Worm (Caenorhabditis elegans) whole organism, L4 larva: ENCODE results near the gene vamp-8.
A peak's percentile ranks its signal among the peaks of the same experiment; 100 is the strongest.

Source experiments
- D1046.2 ChIP-seq: fragments of 200-800 bp; sonication (Bioruptor generic); IDR thresholded peaks from 2 replicates; pipeline ENCODE4 v1.3.6; 2022; ENCODE audit warnings: missing genetic modification characterization, missing compliant biosample characterization
- F10B5.3 ChIP-seq: sonication (generic microtip); optimal IDR thresholded peaks from 2 replicates; lab custom pipeline; 2016; ENCODE audit warnings: mild to moderate bottlenecking, missing genetic modification characterization, missing compliant biosample characterization
- F26F4.8 ChIP-seq: fragments of 200-800 bp; sonication (Bioruptor generic); conservative IDR thresholded peaks from 2 replicates; pipeline ENCODE4 v1.3.6; 2022; ENCODE audit warnings: missing genetic modification characterization, missing compliant biosample characterization
- F37D6.2 ChIP-seq: sonication (generic microtip); optimal IDR thresholded peaks from 2 replicates; lab custom pipeline; 2016; ENCODE audit warnings: mild to moderate bottlenecking, missing genetic modification characterization, missing compliant biosample characterization
- F49E8.2 ChIP-seq: sonication (generic microtip); optimal IDR thresholded peaks from 2 replicates; lab custom pipeline; 2016; ENCODE audit warnings: missing compliant biosample characterization, mild to moderate bottlenecking, missing genetic modification characterization, borderline replicate concordance
- R02D3.7 ChIP-seq: fragments of 150-350 bp; sonication (generic microtip); optimal IDR thresholded peaks from 3 replicates; lab custom pipeline; 2014; ENCODE audit warnings: missing biosample characterization, missing genetic modification characterization
- T26A8.4 ChIP-seq: fragments of 200-800 bp; sonication (Bioruptor generic); IDR thresholded peaks from 2 replicates; pipeline ENCODE4 v1.3.6; 2022; ENCODE audit warnings: missing genetic modification characterization, missing compliant biosample characterization
- Y105C5A.15 ChIP-seq: fragments of 200-800 bp; sonication (Bioruptor generic); IDR thresholded peaks from 2 replicates; pipeline ENCODE4 v1.3.6; 2022; ENCODE audit warnings: missing genetic modification characterization, missing compliant biosample characterization
- Y75B8A.6 ChIP-seq: fragments of 200-800 bp; sonication (Bioruptor generic); IDR thresholded peaks from 2 replicates; pipeline ENCODE4 v1.3.6; 2022; ENCODE audit warnings: missing genetic modification reagents, missing genetic modification characterization, missing compliant biosample characterization
- ZK337.2 ChIP-seq: fragments of 200-800 bp; sonication (Bioruptor generic); IDR thresholded peaks from 2 replicates; pipeline ENCODE4 v1.3.6; 2022; ENCODE audit warnings: missing genetic modification reagents, missing genetic modification characterization, missing compliant biosample characterization
- aha-1 ChIP-seq: fragments of 150-350 bp; peaks from one replicate; lab custom pipeline; 2014; ENCODE audit warnings: missing biosample characterization, missing genetic modification characterization
- aly-2 ChIP-seq: sonication (generic microtip); optimal IDR thresholded peaks from 2 replicates; lab custom pipeline; 2018; ENCODE audit warnings: missing biosample characterization, missing genetic modification characterization
- ceh-28 ChIP-seq: fragments of 150-350 bp; optimal IDR thresholded peaks from 2 replicates; lab custom pipeline; 2014; ENCODE audit warnings: missing biosample characterization, missing genetic modification reagents, missing genetic modification characterization
- ceh-44 ChIP-seq: fragments of 200-800 bp; sonication (Bioruptor generic); IDR thresholded peaks from 2 replicates; pipeline ENCODE4 v1.3.6; 2022; ENCODE audit warnings: missing genetic modification reagents, missing genetic modification characterization, missing compliant biosample characterization
- ces-1 ChIP-seq: fragments of 150-350 bp; sonication (generic microtip); optimal IDR thresholded peaks from 4 replicates; lab custom pipeline; 2014; ENCODE audit warnings: missing biosample characterization, missing genetic modification reagents, missing genetic modification characterization
- ctbp-1 ChIP-seq: fragments of 200-800 bp; sonication (Bioruptor generic); IDR thresholded peaks from 2 replicates; pipeline ENCODE4 v1.3.6; 2022; ENCODE audit warnings: missing genetic modification reagents, missing genetic modification characterization, missing compliant biosample characterization
- daf-19 ChIP-seq: fragments of 200-800 bp; sonication (Bioruptor generic); conservative IDR thresholded peaks from 2 replicates; pipeline ENCODE4 v1.3.6; 2022; ENCODE audit warnings: missing genetic modification characterization, missing compliant biosample characterization
- dmd-8 ChIP-seq: fragments of 200-800 bp; sonication (Bioruptor generic); IDR thresholded peaks from 2 replicates; pipeline ENCODE4 v1.3.6; 2022; ENCODE audit warnings: missing genetic modification characterization, missing compliant biosample characterization
- dmd-9 ChIP-seq: fragments of 200-800 bp; sonication (Bioruptor generic); IDR thresholded peaks from 2 replicates; pipeline ENCODE4 v1.3.6; 2022; ENCODE audit warnings: missing genetic modification reagents, missing genetic modification characterization, missing compliant biosample characterization
- duxl-1 ChIP-seq: sonication (generic microtip); optimal IDR thresholded peaks from 2 replicates; lab custom pipeline; 2016; ENCODE audit warnings: mild to moderate bottlenecking, missing genetic modification characterization, moderate library complexity, missing compliant biosample characterization; ENCODE audit not compliant: poor library complexity
- egl-27 ChIP-seq: sonication (generic microtip); optimal IDR thresholded peaks from 3 replicates; lab custom pipeline; 2017; ENCODE audit warnings: missing biosample characterization, missing genetic modification reagents, missing genetic modification characterization
- gei-8 ChIP-seq: fragments of 200-800 bp; sonication (Bioruptor generic); optimal IDR thresholded peaks from 2 replicates; lab custom pipeline; 2018; ENCODE audit warnings: mild to moderate bottlenecking, missing genetic modification characterization, missing compliant biosample characterization
- hlh-30 ChIP-seq: sonication (generic microtip); optimal IDR thresholded peaks from 2 replicates; lab custom pipeline; 2017; ENCODE audit warnings: antibody characterized with exemption, mild to moderate bottlenecking, missing genetic modification characterization, missing compliant biosample characterization; ENCODE audit not compliant: insufficient read depth
- lim-7 ChIP-seq: fragments of 200-800 bp; sonication (Bioruptor generic); IDR thresholded peaks from 2 replicates; pipeline ENCODE4 v1.3.6; 2022; ENCODE audit warnings: missing genetic modification characterization, missing compliant biosample characterization
- lin-1 ChIP-seq: fragments of 200-800 bp; sonication (Bioruptor generic); IDR thresholded peaks from 2 replicates; pipeline ENCODE4 v1.3.6; 2022; ENCODE audit warnings: missing genetic modification reagents, missing genetic modification characterization, missing compliant biosample characterization
- lin-13 ChIP-seq: fragments of 150-350 bp; optimal IDR thresholded peaks from 2 replicates; lab custom pipeline; 2014; ENCODE audit warnings: missing biosample characterization, missing genetic modification reagents, missing genetic modification characterization
- lin-15B ChIP-seq: fragments of 150-350 bp; sonication (generic microtip); optimal IDR thresholded peaks from 3 replicates; lab custom pipeline; 2014; ENCODE audit warnings: missing biosample characterization, missing genetic modification characterization
- lin-29 ChIP-seq: fragments of 200-800 bp; sonication (Bioruptor generic); IDR thresholded peaks from 2 replicates; pipeline ENCODE4 v1.3.6; 2022; ENCODE audit warnings: missing genetic modification reagents, missing genetic modification characterization, missing compliant biosample characterization
- lin-38 ChIP-seq: fragments of 200-800 bp; sonication (Bioruptor generic); IDR thresholded peaks from 2 replicates; pipeline ENCODE4 v1.3.6; 2022; ENCODE audit warnings: missing genetic modification reagents, missing genetic modification characterization, missing compliant biosample characterization
- lir-3 ChIP-seq: sonication (generic microtip); optimal IDR thresholded peaks from 2 replicates; lab custom pipeline; 2016; ENCODE audit warnings: mild to moderate bottlenecking, missing genetic modification characterization, missing compliant biosample characterization
- madf-5 ChIP-seq, 2 experiments: fragments of 200-800 bp; sonication (Bioruptor generic); IDR thresholded peaks; 2 replicates each; pipeline ENCODE4 v1.3.6; 2022; ENCODE audit warnings: missing compliant biosample characterization in 2 of 2, missing genetic modification characterization in 2 of 2
- madf-9 ChIP-seq: fragments of 200-800 bp; sonication (Bioruptor generic); conservative IDR thresholded peaks from 2 replicates; pipeline ENCODE4 v1.3.6; 2022; ENCODE audit warnings: missing genetic modification reagents, missing genetic modification characterization, missing compliant biosample characterization
- mep-1 ChIP-seq: fragments of 150-350 bp; sonication (generic microtip); optimal IDR thresholded peaks from 3 replicates; lab custom pipeline; 2014; ENCODE audit warnings: missing biosample characterization, missing genetic modification characterization
- mxl-2 ChIP-seq: fragments of 200-800 bp; sonication (Bioruptor generic); conservative IDR thresholded peaks from 2 replicates; pipeline ENCODE4 v1.3.6; 2022; ENCODE audit warnings: missing genetic modification reagents, missing genetic modification characterization, missing compliant biosample characterization
- mxl-3 ChIP-seq: fragments of 200-800 bp; sonication (Bioruptor generic); optimal IDR thresholded peaks from 2 replicates; lab custom pipeline; 2018; ENCODE audit warnings: mild to moderate bottlenecking, missing genetic modification characterization, missing compliant biosample characterization
- nhr-10 ChIP-seq: fragments of 150-350 bp; optimal IDR thresholded peaks from 2 replicates; lab custom pipeline; 2014; ENCODE audit warnings: missing biosample characterization, missing genetic modification characterization
- nhr-102 ChIP-seq: sonication (generic microtip); optimal IDR thresholded peaks from 2 replicates; lab custom pipeline; 2016; ENCODE audit warnings: mild to moderate bottlenecking, missing genetic modification characterization, moderate library complexity, missing compliant biosample characterization
- nhr-11 ChIP-seq: fragments of 150-350 bp; optimal IDR thresholded peaks from 2 replicates; lab custom pipeline; 2014; ENCODE audit warnings: missing biosample characterization, missing genetic modification characterization
- nhr-111 ChIP-seq: fragments of 200-800 bp; sonication (Bioruptor generic); optimal IDR thresholded peaks from 2 replicates; lab custom pipeline; 2018; ENCODE audit warnings: mild to moderate bottlenecking, missing genetic modification characterization, missing compliant biosample characterization
- nhr-28 ChIP-seq: fragments of 150-350 bp; optimal IDR thresholded peaks from 2 replicates; lab custom pipeline; 2014; ENCODE audit warnings: missing biosample characterization, missing genetic modification characterization
- nhr-41 ChIP-seq: fragments of 200-800 bp; sonication (Bioruptor generic); IDR thresholded peaks from 2 replicates; pipeline ENCODE4 v1.3.6; 2022; ENCODE audit warnings: missing genetic modification reagents, missing genetic modification characterization, missing compliant biosample characterization
- nhr-48 ChIP-seq: sonication (generic microtip); optimal IDR thresholded peaks from 2 replicates; lab custom pipeline; 2016; ENCODE audit warnings: mild to moderate bottlenecking, missing genetic modification characterization, missing compliant biosample characterization
- nhr-6 ChIP-seq: fragments of 150-350 bp; optimal IDR thresholded peaks from 2 replicates; lab custom pipeline; 2014; ENCODE audit warnings: missing biosample characterization, missing genetic modification characterization
- pha-4 ChIP-seq, 2 experiments: fragments of 150-350 bp in 1 of 2; fragments of 200-800 bp in 1 of 2; sonication (Bioruptor generic) in 1 of 2; IDR thresholded peaks in 1 of 2; optimal IDR thresholded peaks in 1 of 2; 2 replicates each; pipeline versions ENCODE4 v1.3.6 to Lab custom; 2014 to 2022; ENCODE audit warnings: missing genetic modification characterization in 2 of 2, missing genetic modification reagents in 2 of 2, missing biosample characterization in 1 of 2, missing compliant biosample characterization in 1 of 2
- pqm-1 ChIP-seq: sonication (generic microtip); optimal IDR thresholded peaks from 2 replicates; lab custom pipeline; 2017; ENCODE audit warnings: missing biosample characterization, missing genetic modification characterization
- snpc-1.2 ChIP-seq: fragments of 200-800 bp; sonication (Bioruptor generic); IDR thresholded peaks from 2 replicates; pipeline ENCODE4 v1.3.6; 2022; ENCODE audit warnings: missing genetic modification reagents, missing genetic modification characterization, missing compliant biosample characterization
- snpc-4 ChIP-seq: fragments of 150-350 bp; optimal IDR thresholded peaks from 2 replicates; lab custom pipeline; 2014; ENCODE audit warnings: missing biosample characterization, missing genetic modification characterization
- spr-1 ChIP-seq: sonication (generic microtip); optimal IDR thresholded peaks from 2 replicates; lab custom pipeline; 2016; ENCODE audit warnings: mild to moderate bottlenecking, missing genetic modification characterization, missing compliant biosample characterization
- tag-97 ChIP-seq: fragments of 200-800 bp; sonication (Bioruptor generic); IDR thresholded peaks from 2 replicates; pipeline ENCODE4 v1.3.6; 2022; ENCODE audit warnings: missing genetic modification characterization, missing compliant biosample characterization
- tra-1 ChIP-seq: fragments of 200-800 bp; sonication (Bioruptor generic); IDR thresholded peaks from 2 replicates; pipeline ENCODE4 v1.3.6; 2022; ENCODE audit warnings: missing genetic modification reagents, missing genetic modification characterization, missing compliant biosample characterization
- unc-130 ChIP-seq: sonication (generic microtip); optimal IDR thresholded peaks from 2 replicates; lab custom pipeline; 2016; ENCODE audit warnings: missing genetic modification reagents, missing genetic modification characterization, missing compliant biosample characterization
- zag-1 ChIP-seq: fragments of 150-350 bp; optimal IDR thresholded peaks from 2 replicates; lab custom pipeline; 2014; ENCODE audit warnings: missing biosample characterization, missing genetic modification characterization

vamp-8 gene

DNA sequence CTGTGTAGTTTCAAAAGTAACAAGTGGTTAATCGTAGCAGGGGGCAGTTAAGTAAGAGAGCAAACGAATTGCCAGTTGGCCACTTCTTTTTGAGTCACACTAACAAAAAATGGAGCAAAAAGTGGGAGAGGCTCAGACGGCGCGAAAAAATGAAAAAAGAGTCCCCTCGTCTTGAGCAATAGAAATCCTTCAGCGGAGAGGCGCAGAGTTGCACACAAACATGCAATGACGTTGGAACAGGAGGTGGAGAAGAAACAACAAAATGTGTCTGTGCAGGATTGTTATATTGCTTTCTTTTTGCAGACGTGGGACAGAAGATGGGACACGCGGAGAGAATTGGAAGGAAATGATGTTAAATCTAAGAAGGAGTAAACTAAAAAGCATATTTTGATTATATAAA, 12.7 kb upstream of the vamp-8 start (continued):
- TF ChIP-seq pha-4 (GFP tag; IDR thresholded peaks at IDR 0.05; lab: Robert Waterston, UW) (no peak), pha-4 (tag; optimal IDR thresholded peaks at IDR 0.05; lab: Kevin White, UChicago) (no peak), nhr-102 (no peak), ctbp-1 (GFP tag; lab: Robert Waterston, UW) (0 out of 2 replicates have a peak, but pooled peaks have one; percentile 20), egl-27 (tag; lab: Kevin White, UChicago) (no peak), nhr-11 (tag; lab: Kevin White, UChicago) (peak; percentile 50), zag-1 (tag; lab: Kevin White, UChicago) (no peak), F49E8.2 (tag; lab: Kevin White, UChicago) (no peak), lin-1 (GFP tag; lab: Robert Waterston, UW) (no peak), lim-7 (GFP tag; lab: Robert Waterston, UW) (no peak), lin-29 (GFP tag; lab: Robert Waterston, UW) (no peak), tag-97 (GFP tag; lab: Robert Waterston, UW) (no peak), pqm-1 (no peak), spr-1 (no peak), madf-9 (GFP tag; lab: Robert Waterston, UW) (no peak), daf-19 (no peak), snpc-4 (tag; lab: Kevin White, UChicago) (no peak), nhr-48 (no peak), F37D6.2 (tag; lab: Kevin White, UChicago) (no peak), ceh-44 (GFP tag; lab: Robert Waterston, UW) (no peak), R02D3.7 (tag; lab: Kevin White, UChicago) (no peak), mxl-2 (GFP tag; lab: Robert Waterston, UW) (no peak), nhr-41 (GFP tag; lab: Robert Waterston, UW) (no peak), lin-15B (tag; lab: Kevin White, UChicago) (no peak), dmd-9 (no peak), ZK337.2 (GFP tag; lab: Robert Waterston, UW) (no peak), nhr-111 (GFP tag; lab: Kevin White, UChicago) (no peak), aly-2 (tag; lab: Kevin White, UChicago) (no peak), duxl-1 (tag; lab: Kevin White, UChicago) (no peak), mep-1 (peak; percentile 66), nhr-28 (tag; lab: Kevin White, UChicago) (no peak), tra-1 (GFP tag; lab: Robert Waterston, UW) (no peak), Y105C5A.15 (GFP tag; lab: Robert Waterston, UW) (no peak), lir-3 (tag; lab: Kevin White, UChicago) (no peak), mxl-3 (GFP tag; lab: Kevin White, UChicago) (peak; percentile 3), lin-13 (GFP tag; lab: Kevin White, UChicago) (peak; percentile 1), F26F4.8 (GFP tag; lab: Robert Waterston, UW) (no peak), madf-5 (GFP tag; IDR thresholded peaks at IDR 0.05; lab: Robert Waterston, UW) (no peak), gei-8 (GFP tag; lab: Kevin White, UChicago) (no peak), Y75B8A.6 (no peak), nhr-6 (tag; lab: Kevin White, UChicago) (no peak), T26A8.4 (GFP tag; lab: Robert Waterston, UW) (no peak), aha-1 (tag; lab: Kevin White, UChicago) (peak; percentile 96), F10B5.3 (tag; lab: Kevin White, UChicago) (no peak), dmd-8 (GFP tag; lab: Robert Waterston, UW) (no peak), ceh-28 (tag; lab: Kevin White, UChicago) (no peak), D1046.2 (0 out of 2 replicates have a peak, but pooled peaks have one; percentile 4), lin-38 (GFP tag; lab: Robert Waterston, UW) (no peak), hlh-30 (tag; lab: Kevin White, UChicago) (peak; percentile 44), unc-130 (GFP tag; lab: Kevin White, UChicago) (no peak), ces-1 (no peak), snpc-1.2 (GFP tag; lab: Robert Waterston, UW) (no peak), nhr-10 (tag; lab: Kevin White, UChicago) (no peak)
